Worm (Caenorhabditis elegans) whole organism, L3 larva: Measurements from ENCODE around the gene F39H12.1.

Source experiments
- ceh-9 ChIP-seq: sonication (generic microtip); optimal IDR thresholded peaks from 2 replicates; lab custom pipeline; 2018; ENCODE audit warnings: missing biosample characterization, missing genetic modification characterization
- daf-12 ChIP-seq: fragments of 150-350 bp; optimal IDR thresholded peaks from 2 replicates; lab custom pipeline; 2014; ENCODE audit warnings: missing biosample characterization, missing genetic modification reagents, missing genetic modification characterization
- mml-1 ChIP-seq: fragments of 150-350 bp; sonication (generic microtip); optimal IDR thresholded peaks from 3 replicates; lab custom pipeline; 2014; ENCODE audit warnings: missing biosample characterization, missing genetic modification characterization
- nhr-11 ChIP-seq: fragments of 150-350 bp; optimal IDR thresholded peaks from 2 replicates; lab custom pipeline; 2014; ENCODE audit warnings: missing biosample characterization, missing genetic modification characterization
- nhr-12 ChIP-seq: fragments of 150-350 bp; optimal IDR thresholded peaks from 2 replicates; lab custom pipeline; 2014; ENCODE audit warnings: missing biosample characterization, missing genetic modification characterization
- nhr-28 ChIP-seq: fragments of 150-350 bp; optimal IDR thresholded peaks from 2 replicates; lab custom pipeline; 2014; ENCODE audit warnings: missing biosample characterization, missing genetic modification characterization
- nhr-67 ChIP-seq: fragments of 150-350 bp; optimal IDR thresholded peaks from 2 replicates; lab custom pipeline; 2014; ENCODE audit warnings: missing biosample characterization, missing genetic modification characterization
- nhr-77 ChIP-seq: fragments of 150-350 bp; optimal IDR thresholded peaks from 2 replicates; lab custom pipeline; 2014; ENCODE audit warnings: missing biosample characterization, missing genetic modification characterization
- snpc-4 ChIP-seq: fragments of 150-350 bp; optimal IDR thresholded peaks from 2 replicates; lab custom pipeline; 2014; ENCODE audit warnings: missing biosample characterization, missing genetic modification characterization
- tbx-2 ChIP-seq: sonication (generic microtip); optimal IDR thresholded peaks from 2 replicates; lab custom pipeline; 2016; ENCODE audit warnings: mild to moderate bottlenecking, missing genetic modification characterization, missing compliant biosample characterization
- unc-62 ChIP-seq: fragments of 150-350 bp; sonication (generic microtip); optimal IDR thresholded peaks from 4 replicates; lab custom pipeline; 2014; ENCODE audit warnings: missing biosample characterization, missing genetic modification reagents, missing genetic modification characterization

DNA sequence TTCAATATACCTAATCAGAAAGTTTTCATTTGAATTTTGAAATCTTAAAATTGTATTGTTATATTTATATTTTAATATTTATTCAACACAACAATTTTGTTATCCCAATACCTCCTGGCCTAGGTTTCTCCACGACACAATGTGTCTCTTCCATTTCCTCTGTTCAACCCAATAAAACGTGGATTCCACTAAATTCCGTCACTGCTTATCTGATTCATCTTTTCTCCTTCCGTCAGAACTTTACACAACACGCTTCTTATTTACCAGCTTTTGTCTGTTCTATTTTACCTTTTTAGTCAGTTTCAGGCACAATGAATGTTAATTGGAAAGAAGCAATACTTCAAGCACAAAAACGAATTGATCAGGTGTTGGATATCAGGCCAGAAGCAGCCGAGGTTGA lies at the start of gene F39H12.1:
- TF ChIP-seq nhr-12 (no peak), nhr-11 (tag; lab: Kevin White, UChicago) (no peak), snpc-4 (no peak), unc-62 (GFP tag; lab: Kevin White, UChicago) (no peak), mml-1 (no peak), ceh-9 (no peak), nhr-28 (tag; lab: Kevin White, UChicago) (no peak), nhr-77 (no peak), nhr-67 (tag; lab: Kevin White, UChicago) (no peak), daf-12 (tag; lab: Kevin White, UChicago) (no peak), tbx-2 (tag; lab: Kevin White, UChicago) (no peak)
